Fruit fly (Drosophila melanogaster): ENCODE results near the gene CG10026.

CG10026 gene

DNA sequence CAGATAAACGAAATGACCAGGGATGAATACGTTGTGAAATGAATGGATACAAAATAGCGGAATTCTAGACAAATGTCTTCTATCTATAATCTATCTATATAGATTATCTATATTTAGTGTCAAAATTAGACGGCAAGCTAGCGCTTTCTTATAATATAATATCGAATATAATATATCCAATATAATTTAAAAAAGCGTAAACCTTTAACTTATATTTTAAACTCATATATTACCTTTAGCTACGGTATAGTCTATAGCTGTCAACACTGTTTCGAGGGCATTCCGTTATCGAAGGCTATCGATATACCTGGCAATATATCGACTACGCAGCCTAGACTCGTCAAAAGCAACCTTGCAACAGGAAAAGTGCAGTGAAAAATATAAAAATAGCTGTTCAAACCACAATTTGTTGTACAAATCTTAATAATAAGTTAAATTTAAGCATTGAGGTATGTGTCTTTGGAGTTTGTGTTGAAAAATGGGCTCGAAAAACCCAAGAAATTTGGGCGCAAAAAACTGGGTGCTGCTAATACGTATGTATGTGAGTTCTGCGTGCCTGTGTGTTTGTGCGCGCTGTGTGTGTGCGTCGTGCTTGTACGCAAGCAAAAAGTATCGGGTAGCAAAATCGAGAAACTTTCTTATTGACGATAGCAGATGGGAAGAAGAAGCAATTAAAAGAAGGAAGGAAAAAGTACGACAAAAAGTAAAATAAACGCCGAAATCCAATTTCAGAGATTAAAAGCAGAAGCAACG, 39.1 kb downstream of the CG10026 start, which contains the start of the genes swm and Ctu2 (continued):
- TF ChIP-seq CG12391 (tag; optimal IDR thresholded peaks at IDR 0.05), result peak; percentile 83
- TF ChIP-seq mld (GFP tag; IDR thresholded peaks at IDR 0.05; ENCODE audit: partially characterized antibody), result no peak
- no peak for TF ChIP-seq CG4360 (GFP tag; IDR thresholded peaks at IDR 0.05)
- TF ChIP-seq gem (tag; optimal IDR thresholded peaks at IDR 0.05), result no peak
- peak; percentile 35; the same call in 1 of the 2 replicates for TF ChIP-seq CG32772 (GFP tag; IDR thresholded peaks at IDR 0.05)
- TF ChIP-seq Asciz (GFP tag; optimal IDR thresholded peaks at IDR 0.05), result no peak
- TF ChIP-seq jumu (GFP tag; optimal IDR thresholded peaks at IDR 0.05), result no peak
- no peak for TF ChIP-seq corto (GFP tag; optimal IDR thresholded peaks at IDR 0.05)
- TF ChIP-seq Mes4 (GFP tag; optimal IDR thresholded peaks at IDR 0.05), result no peak
- TF ChIP-seq CG9876 (GFP tag; optimal IDR thresholded peaks at IDR 0.05), result no peak
- TF ChIP-seq CG17912 (GFP tag; optimal IDR thresholded peaks at IDR 0.05), result no peak
- no peak for TF ChIP-seq mirr (GFP tag; optimal IDR thresholded peaks at IDR 0.05)
- TF ChIP-seq ato (GFP tag; IDR thresholded peaks at IDR 0.05; ENCODE audit: partially characterized antibody), result no peak
- no peak for TF ChIP-seq emc (GFP tag; optimal IDR thresholded peaks at IDR 0.05)
- peak in 1 of 2 experiments; percentile 18 for TF ChIP-seq Pdp1 (GFP tag; optimal IDR thresholded peaks at IDR 0.05)
- TF ChIP-seq CG17829 (tag; optimal IDR thresholded peaks at IDR 0.05), result peak; percentile 72
- peak; percentile 56 for TF ChIP-seq CG17359 (tag; optimal IDR thresholded peaks at IDR 0.05)
- peak; percentile 88 for TF ChIP-seq B-H2 (GFP tag; optimal IDR thresholded peaks at IDR 0.05)
- TF ChIP-seq dm (GFP tag; optimal IDR thresholded peaks at IDR 0.05), result peak; percentile 20
- TF ChIP-seq CG11695 (GFP tag; IDR thresholded peaks at IDR 0.05), result peak; percentile 64; the same call in 2 of the 3 replicates
- TF ChIP-seq CG12236 (GFP tag; optimal IDR thresholded peaks at IDR 0.05), result no peak
- TF ChIP-seq CG13424 (tag; optimal IDR thresholded peaks at IDR 0.05), result peak; percentile 89
- TF ChIP-seq yki (optimal IDR thresholded peaks at IDR 0.05), result no peak
- no peak for TF ChIP-seq CG12219 (GFP tag; optimal IDR thresholded peaks at IDR 0.05)
- TF ChIP-seq CG3995 (GFP tag; optimal IDR thresholded peaks at IDR 0.05), result peak; percentile 3
- peak; percentile 67 for TF ChIP-seq amos (GFP tag; IDR thresholded peaks at IDR 0.05; ENCODE audit: partially characterized antibody)
- no peak for TF ChIP-seq nau (GFP tag; optimal IDR thresholded peaks at IDR 0.05)
- no peak for TF ChIP-seq ase (GFP tag; IDR thresholded peaks at IDR 0.05)
- no peak for TF ChIP-seq schlank (tag; optimal IDR thresholded peaks at IDR 0.05)
- no peak for TF ChIP-seq CG10321 (GFP tag; IDR thresholded peaks at IDR 0.05)
- TF ChIP-seq pum (GFP tag; optimal IDR thresholded peaks at IDR 0.05), result peak; percentile 23
- peak; percentile 16 for TF ChIP-seq vfl (GFP tag; optimal IDR thresholded peaks at IDR 0.05)
- no peak for TF ChIP-seq Eip74EF (GFP tag; optimal IDR thresholded peaks at IDR 0.05)
- no peak for TF ChIP-seq Adf1 (GFP tag; IDR thresholded peaks at IDR 0.05)
- no peak for TF ChIP-seq ewg (GFP tag; optimal IDR thresholded peaks at IDR 0.05)
- TF ChIP-seq CG30431 (GFP tag; optimal IDR thresholded peaks at IDR 0.05), result no peak
- peak; percentile 81 for TF ChIP-seq Dll (GFP tag; IDR thresholded peaks at IDR 0.05; ENCODE audit: partially characterized antibody)
- TF ChIP-seq sob (GFP tag; IDR thresholded peaks at IDR 0.05), result peak; percentile 60
- no peak for TF ChIP-seq gt (GFP tag; IDR thresholded peaks at IDR 0.05)
- no peak for TF ChIP-seq abd-A (tag; optimal IDR thresholded peaks at IDR 0.05)
- no peak for TF ChIP-seq kay (GFP tag; optimal IDR thresholded peaks at IDR 0.05)
- peak; percentile 49 for TF ChIP-seq Nf-YB (GFP tag; optimal IDR thresholded peaks at IDR 0.05)
- peak; percentile 64 for TF ChIP-seq CG15601 (tag; optimal IDR thresholded peaks at IDR 0.05)
- TF ChIP-seq kni (GFP tag; optimal IDR thresholded peaks at IDR 0.05), result no peak
- TF ChIP-seq seq (GFP tag; IDR thresholded peaks at IDR 0.05), result no peak
- peak; percentile 70 for TF ChIP-seq CG32532 (GFP tag; IDR thresholded peaks at IDR 0.05)
- TF ChIP-seq bab2 (GFP tag; optimal IDR thresholded peaks at IDR 0.05), result no peak
- TF ChIP-seq Abd-B (GFP tag; optimal IDR thresholded peaks at IDR 0.05), result peak; percentile 67
- no peak for TF ChIP-seq ac (GFP tag; optimal IDR thresholded peaks at IDR 0.05)
